Fruit fly (Drosophila melanogaster): ENCODE measurements around the gene retm.

- TF ChIP-seq CG12605 (GFP tag; IDR thresholded peaks at IDR 0.05) = no peak
- no peak for TF ChIP-seq gl (tag; optimal IDR thresholded peaks at IDR 0.05)
- no peak for TF ChIP-seq CG15710 (tag; optimal IDR thresholded peaks at IDR 0.05)
Measured at dm6 chr2L:6455032-6455954, at the start of gene retm.
